Worm (Caenorhabditis elegans): Measurements from ENCODE around the gene dhs-19.

DNA sequence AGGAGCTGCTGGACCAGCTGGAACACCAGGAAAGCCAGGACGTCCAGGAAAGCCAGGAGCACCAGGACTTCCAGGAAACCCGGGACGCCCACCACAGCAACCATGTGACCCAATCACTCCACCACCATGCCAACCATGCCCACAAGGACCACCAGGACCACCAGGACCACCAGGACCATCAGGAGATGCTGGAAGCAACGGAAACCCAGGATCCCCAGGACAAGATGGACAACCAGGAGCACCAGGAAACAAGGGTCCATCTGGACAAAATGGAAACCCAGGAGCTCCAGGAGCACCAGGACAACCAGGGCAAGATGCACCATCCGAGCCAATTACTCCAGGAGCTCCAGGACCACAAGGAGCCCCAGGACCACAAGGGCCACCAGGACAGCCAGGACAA is 5.9 kb downstream of the dhs-19 start:
- TF ChIP-seq hnd-1 (tag; optimal IDR thresholded peaks at IDR 0.05), result no peak
- no peak for TF ChIP-seq ceh-36 (tag; optimal IDR thresholded peaks at IDR 0.05)

Data from whole organism, early embryonic.